Fruit fly (Drosophila melanogaster) Kc167 (cell line): Measurements from ENCODE around the gene ntc.

ENCODE experiments used
- Myc ChIP-seq: fragments of >200 bp; optimal IDR thresholded peaks from 2 replicates; lab custom pipeline; 2017; ENCODE audit warnings: missing external identifiers
- Sin3A ChIP-seq: fragments of >200 bp; optimal IDR thresholded peaks from 2 replicates; lab custom pipeline; 2018; ENCODE audit warnings: missing external identifiers
- h ChIP-seq: fragments of >200 bp; optimal IDR thresholded peaks from 3 replicates; lab custom pipeline; 2018; ENCODE audit warnings: missing external identifiers
- insv ChIP-seq: fragments of >200 bp; optimal IDR thresholded peaks from 3 replicates; lab custom pipeline; 2018; ENCODE audit warnings: missing external identifiers
- psq ChIP-seq: fragments of >200 bp; optimal IDR thresholded peaks from 2 replicates; lab custom pipeline; 2017; ENCODE audit warnings: missing external identifiers
- ttk ChIP-seq: sonication (Bioruptor generic); optimal IDR thresholded peaks from 2 replicates; lab custom pipeline; 2017; ENCODE audit warnings: missing external identifiers

dm6 chr3L:3773317-3773716, 32.9 kb downstream of the ntc start:
- TF ChIP-seq h (lab: Kevin White, UChicago) (no peak), psq (lab: Kevin White, UChicago) (no peak), Sin3A (lab: Kevin White, UChicago) (no peak), ttk (lab: Kevin White, UChicago) (no peak), Myc (no peak), insv (lab: Kevin White, UChicago) (no peak)
